Fruit fly (Drosophila melanogaster) whole organism, embryonic: ENCODE data around the gene GIIIspla2.
A peak's percentile ranks its signal among the peaks of the same experiment; 100 is the strongest.

Experiments used
- Antp ChIP-seq: fragments of 200-800 bp; sonication (Bioruptor generic); optimal IDR thresholded peaks from 3 replicates; lab custom pipeline; 2016; ENCODE audit warnings: missing biosample characterization, missing genetic modification characterization
- B-H1 ChIP-seq: fragments of 200-800 bp; sonication (Bioruptor generic); IDR thresholded peaks from 3 replicates; pipeline ENCODE4 v1.3.6; 2022; ENCODE audit warnings: missing biosample characterization, missing genetic modification characterization
- CG10462 ChIP-seq: fragments of 200-800 bp; sonication (Bioruptor generic); optimal IDR thresholded peaks from 2 replicates; lab custom pipeline; 2016; ENCODE audit warnings: missing biosample characterization, missing genetic modification characterization
- CG10979 ChIP-seq: fragments of 200-800 bp; sonication (Bioruptor generic); optimal IDR thresholded peaks from 2 replicates; lab custom pipeline; 2018; ENCODE audit warnings: missing biosample characterization, mild to moderate bottlenecking, missing genetic modification characterization, moderate library complexity
- CG11247 ChIP-seq: fragments of 200-800 bp; sonication (Bioruptor generic); IDR thresholded peaks from 2 replicates; pipeline ENCODE4 v1.3.6; 2022; ENCODE audit warnings: missing biosample characterization, missing genetic modification characterization
- CG11695 ChIP-seq: fragments of 200-800 bp; sonication (Bioruptor generic); IDR thresholded peaks from 3 replicates; pipeline ENCODE4 v1.3.6; 2022; ENCODE audit warnings: missing biosample characterization, missing genetic modification characterization
- CG12104 ChIP-seq: fragments of 200-800 bp; sonication (Bioruptor generic); optimal IDR thresholded peaks from 3 replicates; lab custom pipeline; 2016; ENCODE audit warnings: missing biosample characterization, missing genetic modification characterization
- CG12236 ChIP-seq: fragments of 200-800 bp; sonication (Bioruptor generic); optimal IDR thresholded peaks from 2 replicates; lab custom pipeline; 2016; ENCODE audit warnings: missing biosample characterization, missing genetic modification characterization
- CG12659 ChIP-seq: fragments of 200-800 bp; sonication (Bioruptor generic); optimal IDR thresholded peaks from 3 replicates; lab custom pipeline; 2017; ENCODE audit warnings: mild to moderate bottlenecking, missing biosample characterization, missing genetic modification reagents, missing genetic modification characterization
- CG13894 ChIP-seq: fragments of 200-800 bp; sonication (Bioruptor generic); optimal IDR thresholded peaks from 3 replicates; lab custom pipeline; 2018; ENCODE audit warnings: missing biosample characterization, mild to moderate bottlenecking, missing genetic modification characterization, moderate library complexity
- CG15269 ChIP-seq: fragments of 200-800 bp; sonication (Bioruptor generic); optimal IDR thresholded peaks from 2 replicates; lab custom pipeline; 2018; ENCODE audit warnings: missing biosample characterization, mild to moderate bottlenecking, missing genetic modification characterization, moderate library complexity
- CG18599 ChIP-seq: fragments of 200-800 bp; sonication (Bioruptor generic); optimal IDR thresholded peaks from 3 replicates; lab custom pipeline; 2017; ENCODE audit warnings: missing biosample characterization, missing genetic modification characterization, mild to moderate bottlenecking, moderate library complexity, missing genetic modification reagents
- CG32767 ChIP-seq: fragments of 200-800 bp; sonication (Bioruptor generic); IDR thresholded peaks from 2 replicates; pipeline ENCODE4 v1.3.6; 2022; ENCODE audit warnings: missing biosample characterization, missing genetic modification characterization
- CG34224 ChIP-seq: fragments of 200-800 bp; sonication (Bioruptor generic); IDR thresholded peaks from 3 replicates; pipeline ENCODE4 v1.3.6; 2022; ENCODE audit warnings: missing biosample characterization, missing genetic modification characterization; ENCODE audit not compliant: partially characterized antibody
- CG4328 ChIP-seq: fragments of 200-800 bp; sonication (Bioruptor generic); optimal IDR thresholded peaks from 3 replicates; lab custom pipeline; 2017; ENCODE audit warnings: missing biosample characterization, missing genetic modification reagents, missing genetic modification characterization
- CG4360 ChIP-seq: fragments of 200-800 bp; sonication (Bioruptor generic); IDR thresholded peaks from 2 replicates; pipeline ENCODE4 v1.3.6; 2022; ENCODE audit warnings: missing biosample characterization, missing genetic modification characterization
- CG6683 ChIP-seq: fragments of 200-800 bp; sonication (Bioruptor generic); optimal IDR thresholded peaks from 2 replicates; lab custom pipeline; 2017; ENCODE audit warnings: missing biosample characterization, mild to moderate bottlenecking, missing genetic modification characterization, missing genetic modification reagents
- CG6813 ChIP-seq: fragments of 200-800 bp; sonication (Bioruptor generic); optimal IDR thresholded peaks from 2 replicates; lab custom pipeline; 2017; ENCODE audit warnings: missing biosample characterization, missing genetic modification characterization, mild to moderate bottlenecking, moderate library complexity, missing genetic modification reagents
- CG7786 ChIP-seq: fragments of 200-800 bp; sonication (Bioruptor generic); optimal IDR thresholded peaks from 2 replicates; lab custom pipeline; 2016; ENCODE audit warnings: missing biosample characterization, missing genetic modification characterization
- Dip3 ChIP-seq: fragments of 200-800 bp; sonication (Bioruptor generic); optimal IDR thresholded peaks from 3 replicates; lab custom pipeline; 2016; ENCODE audit warnings: missing biosample characterization, missing genetic modification characterization
- Fer3 ChIP-seq: fragments of 200-800 bp; sonication (Bioruptor generic); optimal IDR thresholded peaks from 2 replicates; lab custom pipeline; 2018; ENCODE audit warnings: missing biosample characterization, mild to moderate bottlenecking, missing genetic modification characterization, moderate library complexity
- Gug ChIP-seq: fragments of 200-800 bp; sonication (Bioruptor generic); IDR thresholded peaks from 4 replicates; pipeline ENCODE4 v1.3.6; 2022; ENCODE audit warnings: missing biosample characterization, missing genetic modification characterization
- H15 ChIP-seq: fragments of 200-800 bp; sonication (Bioruptor generic); IDR thresholded peaks from 3 replicates; pipeline ENCODE4 v1.3.6; 2022; ENCODE audit warnings: missing biosample characterization, missing genetic modification characterization
- H2.0 ChIP-seq: fragments of 200-800 bp; sonication (Bioruptor generic); IDR thresholded peaks from 2 replicates; pipeline ENCODE4 v1.3.6; 2022; ENCODE audit warnings: missing biosample characterization, missing genetic modification characterization
- HLH54F ChIP-seq: fragments of 200-800 bp; sonication (Bioruptor generic); optimal IDR thresholded peaks from 3 replicates; lab custom pipeline; 2016; ENCODE audit warnings: missing biosample characterization, missing genetic modification characterization
- NK7.1 ChIP-seq: fragments of 200-800 bp; sonication (Bioruptor generic); optimal IDR thresholded peaks from 3 replicates; lab custom pipeline; 2016; ENCODE audit warnings: missing biosample characterization, missing genetic modification characterization
- Oaz ChIP-seq: fragments of 200-800 bp; sonication (Bioruptor generic); IDR thresholded peaks from 2 replicates; pipeline ENCODE4 v1.3.6; 2022; ENCODE audit warnings: missing biosample characterization, missing genetic modification characterization
- Poxn ChIP-seq: fragments of 200-800 bp; sonication (Bioruptor generic); IDR thresholded peaks from 2 replicates; pipeline ENCODE4 v1.3.6; 2022; ENCODE audit warnings: missing biosample characterization, missing genetic modification characterization
- Rx ChIP-seq: fragments of 200-800 bp; sonication (Bioruptor generic); IDR thresholded peaks from 2 replicates; pipeline ENCODE4 v1.3.6; 2022; ENCODE audit warnings: missing biosample characterization, missing genetic modification characterization
- Scr ChIP-seq: fragments of 200-800 bp; sonication (Bioruptor generic); IDR thresholded peaks from 2 replicates; pipeline ENCODE4 v1.3.6; 2022; ENCODE audit warnings: missing biosample characterization, missing genetic modification characterization; ENCODE audit not compliant: partially characterized antibody
- Sry-β ChIP-seq: fragments of 200-800 bp; sonication (Bioruptor generic); optimal IDR thresholded peaks from 2 replicates; lab custom pipeline; 2018; ENCODE audit warnings: missing biosample characterization, mild to moderate bottlenecking, missing genetic modification characterization, moderate library complexity
- Xbp1 ChIP-seq: fragments of 200-800 bp; sonication (Bioruptor generic); optimal IDR thresholded peaks from 3 replicates; lab custom pipeline; 2016; ENCODE audit warnings: missing biosample characterization, mild to moderate bottlenecking, missing genetic modification characterization
- ara ChIP-seq: fragments of 200-800 bp; sonication (Bioruptor generic); IDR thresholded peaks from 2 replicates; pipeline ENCODE4 v1.3.6; 2022; ENCODE audit warnings: missing biosample characterization, missing genetic modification characterization
- btn ChIP-seq: fragments of 200-800 bp; sonication (Bioruptor generic); optimal IDR thresholded peaks from 2 replicates; lab custom pipeline; 2016; ENCODE audit warnings: missing biosample characterization, missing genetic modification characterization
- cg ChIP-seq: fragments of 200-800 bp; sonication (Bioruptor generic); optimal IDR thresholded peaks from 3 replicates; lab custom pipeline; 2019; ENCODE audit warnings: missing biosample characterization, mild to moderate bottlenecking, missing genetic modification characterization, moderate library complexity
- chm ChIP-seq: fragments of 200-800 bp; sonication (Bioruptor generic); IDR thresholded peaks from 2 replicates; pipeline ENCODE4 v1.3.6; 2022; ENCODE audit warnings: missing biosample characterization, missing genetic modification characterization
- crc ChIP-seq: fragments of 200-800 bp; sonication (Bioruptor generic); optimal IDR thresholded peaks from 2 replicates; lab custom pipeline; 2016; ENCODE audit warnings: missing biosample characterization, missing genetic modification characterization
- en ChIP-seq: fragments of 200-800 bp; sonication (Bioruptor generic); optimal IDR thresholded peaks from 2 replicates; lab custom pipeline; 2016; ENCODE audit warnings: missing biosample characterization, missing genetic modification characterization
- grn ChIP-seq: fragments of 200-800 bp; sonication (Bioruptor generic); optimal IDR thresholded peaks from 3 replicates; lab custom pipeline; 2017; ENCODE audit warnings: missing biosample characterization, missing genetic modification characterization
- gro ChIP-seq: fragments of 200-800 bp; sonication (Bioruptor generic); optimal IDR thresholded peaks from 2 replicates; lab custom pipeline; 2016; ENCODE audit warnings: missing biosample characterization, missing genetic modification characterization
- gsb ChIP-seq: fragments of 200-800 bp; sonication (Bioruptor generic); IDR thresholded peaks from 2 replicates; pipeline ENCODE4 v1.3.6; 2022; ENCODE audit warnings: missing biosample characterization, missing genetic modification characterization
- ind ChIP-seq: fragments of 200-800 bp; sonication (Bioruptor generic); optimal IDR thresholded peaks from 3 replicates; lab custom pipeline; 2016; ENCODE audit warnings: missing biosample characterization, missing genetic modification characterization
- klu ChIP-seq: fragments of 200-800 bp; sonication (Bioruptor generic); IDR thresholded peaks from 2 replicates; pipeline ENCODE4 v1.3.6; 2022; ENCODE audit warnings: missing biosample characterization, missing genetic modification characterization
- pho ChIP-seq: fragments of 200-800 bp; sonication (Bioruptor generic); optimal IDR thresholded peaks from 2 replicates; lab custom pipeline; 2016; ENCODE audit warnings: missing biosample characterization, missing genetic modification characterization
- pzg ChIP-seq: fragments of 200-800 bp; sonication (Bioruptor generic); optimal IDR thresholded peaks from 3 replicates; lab custom pipeline; 2018; ENCODE audit warnings: missing biosample characterization, mild to moderate bottlenecking, missing genetic modification characterization, moderate library complexity
- ranshi ChIP-seq: fragments of 200-800 bp; sonication (Bioruptor generic); IDR thresholded peaks from 2 replicates; pipeline ENCODE4 v1.3.6; 2022; ENCODE audit warnings: missing biosample characterization, missing genetic modification characterization
- sim ChIP-seq: fragments of 200-800 bp; sonication (Bioruptor generic); IDR thresholded peaks from 2 replicates; pipeline ENCODE4 v1.3.6; 2022; ENCODE audit warnings: missing biosample characterization, missing genetic modification characterization
- trh ChIP-seq: fragments of 200-800 bp; sonication (Bioruptor generic); optimal IDR thresholded peaks from 2 replicates; lab custom pipeline; 2016; ENCODE audit warnings: missing biosample characterization, missing genetic modification characterization
- ttk ChIP-seq: fragments of 200-800 bp; sonication (Bioruptor generic); IDR thresholded peaks from 2 replicates; pipeline ENCODE4 v2.1.2; 2022; ENCODE audit warnings: missing biosample characterization, missing genetic modification characterization
- tx ChIP-seq: fragments of 200-800 bp; sonication (Bioruptor generic); optimal IDR thresholded peaks from 2 replicates; lab custom pipeline; 2016; ENCODE audit warnings: missing biosample characterization, missing genetic modification characterization
- vnd ChIP-seq: fragments of 200-800 bp; sonication (Bioruptor generic); IDR thresholded peaks from 3 replicates; pipeline ENCODE4 v1.3.6; 2022; ENCODE audit warnings: missing biosample characterization, missing genetic modification characterization; ENCODE audit not compliant: partially characterized antibody

GIIIspla2 gene

dm6 chrX:8143537-8143936 is 13.9 kb upstream of the GIIIspla2 start, which contains the start of gene CG17982 (continued):
- TF ChIP-seq pho (GFP tag; lab: Kevin White, UChicago): peak; percentile 74
- TF ChIP-seq sim (GFP tag; lab: Robert Waterston, UW): no peak
- TF ChIP-seq klu (GFP tag; lab: Robert Waterston, UW): peak; percentile 71
- TF ChIP-seq grn (GFP tag; lab: Kevin White, UChicago): no peak
- TF ChIP-seq CG10979: peak; percentile 76
- no peak for TF ChIP-seq cg (GFP tag; lab: Kevin White, UChicago)
- peak; percentile 69 for TF ChIP-seq CG12104 (GFP tag; lab: Kevin White, UChicago)
- TF ChIP-seq tx: peak; percentile 84
- peak; percentile 48 for TF ChIP-seq CG10462 (GFP tag; lab: Kevin White, UChicago)
- peak; percentile 89 for TF ChIP-seq gro (GFP tag; lab: Kevin White, UChicago)
- TF ChIP-seq CG12659: peak; percentile 87
- peak; percentile 87 for TF ChIP-seq CG18599 (GFP tag; lab: Kevin White, UChicago)
- peak; percentile 70 for TF ChIP-seq ara (GFP tag; lab: Robert Waterston, UW)
- peak; percentile 89 for TF ChIP-seq CG15269 (tag; lab: Kevin White, UChicago)
- peak; percentile 81 for TF ChIP-seq CG11695
- TF ChIP-seq Antp (GFP tag; lab: Kevin White, UChicago): peak; percentile 84
- peak; percentile 69 for TF ChIP-seq en (GFP tag; lab: Kevin White, UChicago)
- peak; percentile 80 for TF ChIP-seq CG32767 (GFP tag; lab: Robert Waterston, UW)
- TF ChIP-seq CG12236 (GFP tag; lab: Kevin White, UChicago): peak; percentile 53
- TF ChIP-seq H2.0 (GFP tag; lab: Robert Waterston, UW): peak; percentile 79
- peak; percentile 64; the same call in 2 of the 3 replicates for TF ChIP-seq H15 (GFP tag; lab: Robert Waterston, UW)
- peak; percentile 52; the same call in 1 of the 3 replicates for TF ChIP-seq CG34224 (GFP tag; lab: Robert Waterston, UW)
- peak; percentile 81 for TF ChIP-seq crc
- peak; percentile 90 for TF ChIP-seq CG13894 (tag; lab: Kevin White, UChicago)
- TF ChIP-seq vnd (GFP tag; lab: Robert Waterston, UW): no peak
- TF ChIP-seq CG6813 (GFP tag; lab: Kevin White, UChicago): peak; percentile 75
- TF ChIP-seq CG11247 (GFP tag; lab: Robert Waterston, UW): peak; percentile 66
- TF ChIP-seq CG4328 (GFP tag; lab: Kevin White, UChicago): peak; percentile 80
- TF ChIP-seq Oaz (GFP tag; lab: Robert Waterston, UW): peak; percentile 53; the same call in 1 of the 2 replicates
- TF ChIP-seq pzg (GFP tag; lab: Kevin White, UChicago): peak; percentile 47
- TF ChIP-seq Rx: peak; percentile 80
- peak; percentile 88 for TF ChIP-seq Xbp1 (GFP tag; lab: Kevin White, UChicago)
- no peak for TF ChIP-seq Poxn
- TF ChIP-seq CG6683: peak; percentile 32
- peak; percentile 67; the same call in 2 of the 3 replicates for TF ChIP-seq B-H1 (GFP tag; lab: Robert Waterston, UW)
- TF ChIP-seq chm (GFP tag; lab: Robert Waterston, UW): peak; percentile 66; the same call in 1 of the 2 replicates
- TF ChIP-seq ttk (GFP tag; lab: Robert Waterston, UW): peak; percentile 68
- TF ChIP-seq CG4360 (GFP tag; lab: Robert Waterston, UW): no peak
- TF ChIP-seq btn (GFP tag; lab: Kevin White, UChicago): peak; percentile 73
- TF ChIP-seq Gug (GFP tag; lab: Robert Waterston, UW): peak; percentile 77
- peak; percentile 74 for TF ChIP-seq NK7.1
- TF ChIP-seq ranshi (GFP tag; lab: Robert Waterston, UW): peak; percentile 82
- TF ChIP-seq gsb (GFP tag; lab: Robert Waterston, UW): peak; percentile 55
- peak; percentile 86 for TF ChIP-seq HLH54F (GFP tag; lab: Kevin White, UChicago)
- TF ChIP-seq Fer3 (tag; lab: Kevin White, UChicago): peak; percentile 88
- TF ChIP-seq Sry-β (GFP tag; lab: Kevin White, UChicago): peak; percentile 11
- peak; percentile 40; the same call in 1 of the 2 replicates for TF ChIP-seq Scr
- peak; percentile 42 for TF ChIP-seq trh (GFP tag; lab: Kevin White, UChicago)
- peak; percentile 87 for TF ChIP-seq CG7786 (GFP tag; lab: Kevin White, UChicago)
- peak; percentile 84 for TF ChIP-seq ind (GFP tag; lab: Kevin White, UChicago)
- TF ChIP-seq Dip3 (GFP tag; lab: Kevin White, UChicago): peak; percentile 84
